Worm (Caenorhabditis elegans) whole organism, mixed stage, embryonic: ENCODE measurements around the gene str-140.

Experiments used
- cnd-1 ChIP-seq: fragments of 200-800 bp; sonication (Bioruptor generic); optimal IDR thresholded peaks from 2 replicates; lab custom pipeline; 2018; ENCODE audit warnings: mild to moderate bottlenecking, missing genetic modification characterization, missing compliant biosample characterization
- lsy-2 ChIP-seq: fragments of 150-350 bp; optimal IDR thresholded peaks from 2 replicates; lab custom pipeline; 2014; ENCODE audit warnings: missing biosample characterization, missing genetic modification characterization
- nhr-28 ChIP-seq: fragments of 150-350 bp; optimal IDR thresholded peaks from 2 replicates; lab custom pipeline; 2014; ENCODE audit warnings: missing biosample characterization, missing genetic modification characterization

DNA sequence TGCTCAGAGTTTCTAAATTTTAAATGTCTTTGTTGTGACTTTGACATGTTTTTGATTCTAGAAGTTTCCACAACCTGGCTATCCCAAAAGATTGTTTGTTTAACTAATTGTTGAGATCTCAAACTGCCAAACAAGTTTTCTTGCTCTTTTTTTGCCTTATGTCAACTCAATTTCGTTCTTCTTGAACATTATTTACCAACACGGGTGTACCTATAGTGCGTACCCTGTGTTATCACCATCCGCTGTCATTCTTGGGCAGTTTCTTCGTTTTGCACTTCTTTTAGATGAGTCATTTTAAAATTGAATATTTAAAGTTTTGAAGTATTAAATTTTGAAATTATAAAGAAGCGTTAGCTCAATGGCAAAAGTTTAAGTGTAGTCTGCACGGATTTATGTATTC is 50.8 kb downstream of the str-140 start, which contains the start of gene sptl-2:
- TF ChIP-seq cnd-1 (tag; lab: Kevin White, UChicago) (no peak), nhr-28 (tag; lab: Kevin White, UChicago) (no peak), lsy-2 (tag; lab: Kevin White, UChicago) (no peak)
